Worm (Caenorhabditis elegans) whole organism, L2 larva: ENCODE data around the gene F56B3.9.

Source experiments
- F13H6.1 ChIP-seq: sonication (generic microtip); optimal IDR thresholded peaks from 2 replicates; lab custom pipeline; 2016; ENCODE audit warnings: missing genetic modification characterization, missing compliant biosample characterization
- ceh-16 ChIP-seq: fragments of 150-350 bp; optimal IDR thresholded peaks from 2 replicates; lab custom pipeline; 2014; ENCODE audit warnings: missing biosample characterization, missing genetic modification characterization
- mdl-1 ChIP-seq, 2 experiments: fragments of 150-350 bp in 1 of 2; sonication (generic microtip) in 1 of 2; optimal IDR thresholded peaks; 2 replicates each; lab custom pipeline; 2017; ENCODE audit warnings: missing biosample characterization in 2 of 2, missing genetic modification characterization in 2 of 2
- nhr-12 ChIP-seq: fragments of 150-350 bp; optimal IDR thresholded peaks from 2 replicates; lab custom pipeline; 2014; ENCODE audit warnings: missing biosample characterization, missing genetic modification characterization
- nhr-23 ChIP-seq: fragments of 150-350 bp; optimal IDR thresholded peaks from 2 replicates; lab custom pipeline; 2014; ENCODE audit warnings: missing biosample characterization, missing genetic modification reagents, missing genetic modification characterization

ce11 chrIV:800518-800917 lies 29.4 kb downstream of the F56B3.9 start, which contains the start of gene mrpl-46:
- TF ChIP-seq F13H6.1 (tag; lab: Kevin White, UChicago) (no peak), nhr-23 (tag; lab: Kevin White, UChicago) (no peak), nhr-12 (tag; lab: Kevin White, UChicago) (no peak), ceh-16 (tag; lab: Kevin White, UChicago) (no peak), mdl-1 (tag; optimal IDR thresholded peaks at IDR 0.05; lab: Kevin White, UChicago) (no peak)
